Fruit fly (Drosophila melanogaster) whole organism, embryonic: ENCODE data around the gene CG18265.
A peak's percentile ranks its signal among the peaks of the same experiment; 100 is the strongest.

Experiments
- ATbp ChIP-seq: fragments of 200-800 bp; sonication (Bioruptor generic); optimal IDR thresholded peaks from 2 replicates; lab custom pipeline; 2017; ENCODE audit warnings: missing biosample characterization, mild to moderate bottlenecking, missing genetic modification characterization, missing genetic modification reagents
- Antp ChIP-seq: fragments of 200-800 bp; sonication (Bioruptor generic); optimal IDR thresholded peaks from 3 replicates; lab custom pipeline; 2016; ENCODE audit warnings: missing biosample characterization, missing genetic modification characterization
- Asciz ChIP-seq: fragments of 200-800 bp; sonication (Bioruptor generic); optimal IDR thresholded peaks from 2 replicates; lab custom pipeline; 2017; ENCODE audit warnings: missing biosample characterization, mild to moderate bottlenecking, missing genetic modification characterization, missing genetic modification reagents
- CG16813 ChIP-seq: fragments of 200-800 bp; sonication (Bioruptor generic); IDR thresholded peaks from 3 replicates; pipeline ENCODE4 v1.3.6; 2022; ENCODE audit warnings: missing biosample characterization, missing genetic modification characterization; ENCODE audit not compliant: partially characterized antibody
- CG16863 ChIP-seq: fragments of 200-800 bp; sonication (Bioruptor generic); optimal IDR thresholded peaks from 3 replicates; lab custom pipeline; 2016; ENCODE audit warnings: missing biosample characterization, missing genetic modification characterization
- CG17359 ChIP-seq: fragments of 200-800 bp; sonication (Bioruptor generic); optimal IDR thresholded peaks from 3 replicates; lab custom pipeline; 2018; ENCODE audit warnings: missing biosample characterization, mild to moderate bottlenecking, missing genetic modification characterization, moderate library complexity
- CG17829 ChIP-seq: fragments of 200-800 bp; optimal IDR thresholded peaks from 2 replicates; lab custom pipeline; 2019; ENCODE audit warnings: missing biosample characterization, mild to moderate bottlenecking, missing genetic modification characterization, moderate library complexity
- CG2712 ChIP-seq: fragments of 200-800 bp; optimal IDR thresholded peaks from 3 replicates; lab custom pipeline; 2019; ENCODE audit warnings: missing biosample characterization, mild to moderate bottlenecking, missing genetic modification characterization, moderate library complexity
- CG30403 ChIP-seq: fragments of 200-800 bp; sonication (Bioruptor generic); optimal IDR thresholded peaks from 3 replicates; lab custom pipeline; 2016; ENCODE audit warnings: missing biosample characterization, missing genetic modification characterization
- CG3281 ChIP-seq: fragments of 200-800 bp; sonication (Bioruptor generic); optimal IDR thresholded peaks from 3 replicates; lab custom pipeline; 2017; ENCODE audit warnings: missing biosample characterization, mild to moderate bottlenecking, missing genetic modification characterization
- CG33557 ChIP-seq: fragments of 200-800 bp; sonication (Bioruptor generic); optimal IDR thresholded peaks from 2 replicates; lab custom pipeline; 2019; ENCODE audit warnings: missing biosample characterization, mild to moderate bottlenecking, missing genetic modification characterization, moderate library complexity
- CG34422 ChIP-seq: fragments of 200-800 bp; sonication (Bioruptor generic); IDR thresholded peaks from 3 replicates; pipeline ENCODE4 v1.3.6; 2022; ENCODE audit warnings: missing biosample characterization, missing genetic modification characterization
- CG6254 ChIP-seq: fragments of 200-800 bp; sonication (Bioruptor generic); optimal IDR thresholded peaks from 3 replicates; lab custom pipeline; 2017; ENCODE audit warnings: mild to moderate bottlenecking, missing biosample characterization, missing genetic modification reagents, missing genetic modification characterization
- CG7556 ChIP-seq: fragments of 200-800 bp; sonication (Bioruptor generic); optimal IDR thresholded peaks from 2 replicates; lab custom pipeline; 2017; ENCODE audit warnings: missing biosample characterization, mild to moderate bottlenecking, missing genetic modification characterization
- CG7745 ChIP-seq: fragments of 200-800 bp; sonication (Bioruptor generic); optimal IDR thresholded peaks from 2 replicates; lab custom pipeline; 2018; ENCODE audit warnings: missing biosample characterization, mild to moderate bottlenecking, missing genetic modification characterization, moderate library complexity
- CG8924 ChIP-seq: fragments of 200-800 bp; optimal IDR thresholded peaks from 3 replicates; lab custom pipeline; 2019; ENCODE audit warnings: missing biosample characterization, mild to moderate bottlenecking, missing genetic modification characterization, moderate library complexity
- CG8944 ChIP-seq: fragments of 200-800 bp; sonication (Bioruptor generic); optimal IDR thresholded peaks from 3 replicates; lab custom pipeline; 2016; ENCODE audit warnings: missing biosample characterization, missing genetic modification characterization
- CG9727 ChIP-seq: fragments of 200-800 bp; sonication (Bioruptor generic); optimal IDR thresholded peaks from 3 replicates; lab custom pipeline; 2017; ENCODE audit warnings: missing biosample characterization, mild to moderate bottlenecking, missing genetic modification characterization
- CG9876 ChIP-seq: fragments of 200-800 bp; sonication (Bioruptor generic); optimal IDR thresholded peaks from 2 replicates; lab custom pipeline; 2016; ENCODE audit warnings: missing biosample characterization, missing genetic modification characterization
- CoRest ChIP-seq: fragments of 200-800 bp; sonication (Bioruptor generic); optimal IDR thresholded peaks from 3 replicates; lab custom pipeline; 2018; ENCODE audit warnings: missing biosample characterization, mild to moderate bottlenecking, missing genetic modification characterization, moderate library complexity
- CrebB ChIP-seq: fragments of 200-800 bp; sonication (Bioruptor generic); optimal IDR thresholded peaks from 3 replicates; lab custom pipeline; 2018; ENCODE audit warnings: missing biosample characterization, mild to moderate bottlenecking, missing genetic modification characterization
- Dek ChIP-seq: fragments of 200-800 bp; sonication (Bioruptor generic); optimal IDR thresholded peaks from 3 replicates; lab custom pipeline; 2019; ENCODE audit warnings: missing biosample characterization, mild to moderate bottlenecking, missing genetic modification characterization, moderate library complexity
- Dp ChIP-seq: fragments of 200-800 bp; sonication (Bioruptor generic); optimal IDR thresholded peaks from 2 replicates; lab custom pipeline; 2018; ENCODE audit warnings: missing biosample characterization, mild to moderate bottlenecking, missing genetic modification characterization, moderate library complexity
- Drgx ChIP-seq: fragments of 200-800 bp; sonication (Bioruptor generic); IDR thresholded peaks from 2 replicates; pipeline ENCODE4 v1.3.6; 2022; ENCODE audit warnings: missing biosample characterization, missing genetic modification characterization
- Gug ChIP-seq: fragments of 200-800 bp; sonication (Bioruptor generic); IDR thresholded peaks from 4 replicates; pipeline ENCODE4 v1.3.6; 2022; ENCODE audit warnings: missing biosample characterization, missing genetic modification characterization
- HHEX ChIP-seq: fragments of 200-800 bp; sonication (Bioruptor generic); optimal IDR thresholded peaks from 3 replicates; lab custom pipeline; 2017; ENCODE audit warnings: missing biosample characterization, mild to moderate bottlenecking, missing genetic modification characterization, missing genetic modification reagents
- Hsf ChIP-seq: fragments of 200-800 bp; sonication (Bioruptor generic); optimal IDR thresholded peaks from 3 replicates; lab custom pipeline; 2016; ENCODE audit warnings: missing biosample characterization, missing genetic modification characterization
- Med ChIP-seq: fragments of 200-800 bp; sonication (Bioruptor generic); peaks from one replicate; lab custom pipeline; 2016; ENCODE audit warnings: missing biosample characterization, missing genetic modification characterization, mild to moderate bottlenecking, inconsistent platforms, moderate library complexity
- Oli ChIP-seq: fragments of 200-800 bp; sonication (Bioruptor generic); optimal IDR thresholded peaks from 2 replicates; lab custom pipeline; 2018; ENCODE audit warnings: missing biosample characterization, mild to moderate bottlenecking, missing genetic modification characterization, moderate library complexity
- PHDP ChIP-seq: fragments of 200-800 bp; sonication (Bioruptor generic); optimal IDR thresholded peaks from 3 replicates; lab custom pipeline; 2018; ENCODE audit warnings: missing biosample characterization, mild to moderate bottlenecking, missing genetic modification characterization, moderate library complexity
- Ssrp ChIP-seq: fragments of 200-800 bp; sonication (Bioruptor generic); optimal IDR thresholded peaks from 2 replicates; lab custom pipeline; 2018; ENCODE audit warnings: missing biosample characterization, mild to moderate bottlenecking, missing genetic modification characterization, moderate library complexity
- Vsx1 ChIP-seq: fragments of 200-800 bp; sonication (Bioruptor generic); optimal IDR thresholded peaks from 2 replicates; lab custom pipeline; 2017; ENCODE audit warnings: missing biosample characterization, mild to moderate bottlenecking, missing genetic modification characterization, missing genetic modification reagents
- az2 ChIP-seq: fragments of 200-800 bp; sonication (Bioruptor generic); optimal IDR thresholded peaks from 3 replicates; lab custom pipeline; 2016; ENCODE audit warnings: missing biosample characterization, missing genetic modification characterization
- chif ChIP-seq, 2 experiments: fragments of 200-800 bp; sonication (Bioruptor generic); optimal IDR thresholded peaks; 3 replicates each; lab custom pipeline; 2016; ENCODE audit warnings: missing biosample characterization in 2 of 2, missing genetic modification characterization in 2 of 2
- chm ChIP-seq: fragments of 200-800 bp; sonication (Bioruptor generic); IDR thresholded peaks from 2 replicates; pipeline ENCODE4 v1.3.6; 2022; ENCODE audit warnings: missing biosample characterization, missing genetic modification characterization
- chn ChIP-seq: fragments of 200-800 bp; sonication (Bioruptor generic); optimal IDR thresholded peaks from 2 replicates; lab custom pipeline; 2016; ENCODE audit warnings: missing biosample characterization, missing genetic modification characterization
- dati ChIP-seq: fragments of 200-800 bp; sonication (Bioruptor generic); IDR thresholded peaks from 2 replicates; pipeline ENCODE4 v1.3.6; 2022; ENCODE audit warnings: missing biosample characterization, missing genetic modification characterization
- dmrt99B ChIP-seq: fragments of 200-800 bp; sonication (Bioruptor generic); optimal IDR thresholded peaks from 2 replicates; lab custom pipeline; 2018; ENCODE audit warnings: missing biosample characterization, mild to moderate bottlenecking, missing genetic modification characterization, moderate library complexity
- fd3F ChIP-seq: fragments of 200-800 bp; sonication (Bioruptor generic); optimal IDR thresholded peaks from 2 replicates; lab custom pipeline; 2018; ENCODE audit warnings: missing biosample characterization, mild to moderate bottlenecking, missing genetic modification characterization, moderate library complexity
- lab ChIP-seq: fragments of 200-800 bp; sonication (Bioruptor generic); optimal IDR thresholded peaks from 3 replicates; lab custom pipeline; 2017; ENCODE audit warnings: missing biosample characterization, missing genetic modification characterization, mild to moderate bottlenecking, moderate library complexity, missing genetic modification reagents
- lilli ChIP-seq: fragments of 200-800 bp; sonication (Bioruptor generic); optimal IDR thresholded peaks from 3 replicates; lab custom pipeline; 2016; ENCODE audit warnings: missing biosample characterization, missing genetic modification characterization
- lov ChIP-seq, 2 experiments: fragments of 200-800 bp in 1 of 2; fragments of >200 bp in 1 of 2; sonication (Bioruptor generic) in 1 of 2; IDR thresholded peaks in 1 of 2; optimal IDR thresholded peaks in 1 of 2; 2 replicates in 1 of 2; 3 replicates in 1 of 2; pipeline versions ENCODE4 v1.3.6 to Lab custom; 2017 to 2022; ENCODE audit warnings: missing biosample characterization in 1 of 2, missing genetic modification characterization in 1 of 2
- mam ChIP-seq: fragments of 200-800 bp; sonication (Bioruptor generic); optimal IDR thresholded peaks from 3 replicates; lab custom pipeline; 2016; ENCODE audit warnings: missing biosample characterization, missing genetic modification characterization
- nmo ChIP-seq: fragments of 200-800 bp; sonication (Bioruptor generic); optimal IDR thresholded peaks from 2 replicates; lab custom pipeline; 2018; ENCODE audit warnings: missing biosample characterization, mild to moderate bottlenecking, missing genetic modification characterization, moderate library complexity
- odd ChIP-seq: fragments of 200-800 bp; sonication (Bioruptor generic); optimal IDR thresholded peaks from 2 replicates; lab custom pipeline; 2017; ENCODE audit warnings: missing biosample characterization, mild to moderate bottlenecking, missing genetic modification characterization
- p53 ChIP-seq: fragments of 200-800 bp; sonication (Bioruptor generic); optimal IDR thresholded peaks from 2 replicates; lab custom pipeline; 2016; ENCODE audit warnings: missing biosample characterization, missing genetic modification characterization
- sens ChIP-seq: fragments of 200-800 bp; sonication (Bioruptor generic); peaks from one replicate; lab custom pipeline; 2016; ENCODE audit warnings: missing biosample characterization, missing genetic modification characterization
- slbo ChIP-seq: fragments of 200-800 bp; sonication (Bioruptor generic); IDR thresholded peaks from 2 replicates; pipeline ENCODE4 v1.3.6; 2022; ENCODE audit warnings: missing biosample characterization, missing genetic modification characterization
- so ChIP-seq: fragments of 200-800 bp; sonication (Bioruptor generic); IDR thresholded peaks from 3 replicates; pipeline ENCODE4 v1.3.6; 2022; ENCODE audit warnings: missing biosample characterization, missing genetic modification characterization

The CG18265 gene

dm6 chr3L:17404646-17405045, 34.6 kb upstream of the CG18265 start (continued):
- TF ChIP-seq lab (GFP tag; lab: Kevin White, UChicago) (peak; percentile 42), CG33557 (GFP tag; lab: Kevin White, UChicago) (peak; percentile 14), PHDP (tag; lab: Kevin White, UChicago) (peak; percentile 55), mam (no peak), CG16813 (no peak), HHEX (GFP tag; lab: Kevin White, UChicago) (peak; percentile 28), Med (peak; percentile 77), lilli (peak; percentile 17), Vsx1 (peak; percentile 40), dati (no peak), CG30403 (peak; percentile 45), nmo (GFP tag; lab: Kevin White, UChicago) (peak; percentile 56), CG8924 (tag; lab: Kevin White, UChicago) (peak; percentile 50), slbo (peak; percentile 42), Dp (GFP tag; lab: Kevin White, UChicago) (no peak), dmrt99B (tag; lab: Kevin White, UChicago) (peak; percentile 62), ATbp (GFP tag; lab: Kevin White, UChicago) (peak; percentile 5), CG17359 (tag; lab: Kevin White, UChicago) (peak; percentile 36), chn (GFP tag; lab: Kevin White, UChicago) (peak; percentile 4), Gug (peak; percentile 37; the same call in 1 of the 4 replicates), CG6254 (GFP tag; lab: Kevin White, UChicago) (peak; percentile 66), odd (GFP tag; lab: Kevin White, UChicago) (peak; percentile 12), CG16863 (peak; percentile 24), Drgx (GFP tag; lab: Robert Waterston, UW) (peak; percentile 11; the same call in 1 of the 2 replicates), CG9876 (no peak), CG7556 (GFP tag; lab: Kevin White, UChicago) (peak; percentile 52), CG3281 (GFP tag; lab: Kevin White, UChicago) (peak; percentile 14), lov (optimal IDR thresholded peaks at IDR 0.05; lab: Kevin White, UChicago) (no peak), lov (GFP tag; IDR thresholded peaks at IDR 0.05; lab: Robert Waterston, UW) (no peak), CG8944 (peak; percentile 20), CG34422 (GFP tag; lab: Robert Waterston, UW) (0 out of 3 replicates have a peak, but pooled peaks have one; percentile 11), Dek (tag; lab: Kevin White, UChicago) (peak; percentile 12), Oli (tag; lab: Kevin White, UChicago) (peak; percentile 54), sens (GFP tag; lab: Kevin White, UChicago) (peak; percentile 76), Hsf (GFP tag; lab: Kevin White, UChicago) (peak; percentile 27), CG17829 (tag; lab: Kevin White, UChicago) (peak; percentile 4), CoRest (tag; lab: Kevin White, UChicago) (peak; percentile 36), az2 (GFP tag; lab: Kevin White, UChicago) (peak; percentile 32), Antp (peak; percentile 20), chm (peak; percentile 20; the same call in 1 of the 2 replicates), chif (GFP tag; optimal IDR thresholded peaks at IDR 0.05; lab: Kevin White, UChicago) (peak; percentile 4 to 32), CG7745 (no peak), Ssrp (tag; lab: Kevin White, UChicago) (peak; percentile 48), CG2712 (tag; lab: Kevin White, UChicago) (peak; percentile 23), p53 (no peak), fd3F (GFP tag; lab: Kevin White, UChicago) (peak; percentile 2), CG9727 (GFP tag; lab: Kevin White, UChicago) (peak; percentile 35), Asciz (GFP tag; lab: Kevin White, UChicago) (peak; percentile 33), so (GFP tag; lab: Robert Waterston, UW) (0 out of 3 replicates have a peak, but pooled peaks have one; percentile 25), CrebB (tag; lab: Kevin White, UChicago) (no peak)
